Worm (Caenorhabditis elegans) whole organism, L2 larva: ENCODE results near the gene T02G5.15.

ENCODE experiments used
- C34F6.9 ChIP-seq: fragments of 150-350 bp; optimal IDR thresholded peaks from 2 replicates; lab custom pipeline; 2014; ENCODE audit warnings: missing biosample characterization, missing genetic modification characterization
- F13H6.1 ChIP-seq: sonication (generic microtip); optimal IDR thresholded peaks from 2 replicates; lab custom pipeline; 2016; ENCODE audit warnings: missing genetic modification characterization, missing compliant biosample characterization
- Y55F3AM.14 ChIP-seq: fragments of 200-800 bp; sonication (Bioruptor generic); optimal IDR thresholded peaks from 2 replicates; lab custom pipeline; 2018; ENCODE audit warnings: mild to moderate bottlenecking, missing genetic modification characterization, missing compliant biosample characterization
- ZK546.5 ChIP-seq: sonication (generic microtip); optimal IDR thresholded peaks from 2 replicates; lab custom pipeline; 2017; ENCODE audit warnings: missing biosample characterization, missing genetic modification characterization
- alr-1 ChIP-seq: fragments of 150-350 bp; optimal IDR thresholded peaks from 2 replicates; lab custom pipeline; 2014; ENCODE audit warnings: missing biosample characterization, missing genetic modification characterization
- ama-1 ChIP-seq: fragments of 150-350 bp; optimal IDR thresholded peaks from 2 replicates; lab custom pipeline; 2018; ENCODE audit warnings: inconsistent platforms
- blmp-1 ChIP-seq: sonication (generic microtip); optimal IDR thresholded peaks from 2 replicates; lab custom pipeline; 2017; ENCODE audit warnings: missing genetic modification characterization, mild to moderate bottlenecking, missing compliant biosample characterization, antibody characterized with exemption, moderate library complexity; ENCODE audit not compliant: insufficient read depth
- ceh-82 ChIP-seq: fragments of 150-350 bp; optimal IDR thresholded peaks from 2 replicates; lab custom pipeline; 2014; ENCODE audit warnings: missing biosample characterization, missing genetic modification characterization
- crh-2 ChIP-seq: sonication (generic microtip); optimal IDR thresholded peaks from 2 replicates; lab custom pipeline; 2017; ENCODE audit warnings: missing biosample characterization, missing genetic modification characterization
- dmd-4 ChIP-seq: sonication (generic microtip); optimal IDR thresholded peaks from 2 replicates; lab custom pipeline; 2017; ENCODE audit warnings: missing biosample characterization, missing genetic modification characterization
- elt-1 ChIP-seq: fragments of 150-350 bp; optimal IDR thresholded peaks from 2 replicates; lab custom pipeline; 2014; ENCODE audit warnings: missing biosample characterization, missing genetic modification characterization
- elt-3 ChIP-seq: sonication (generic microtip); optimal IDR thresholded peaks from 2 replicates; lab custom pipeline; 2017; ENCODE audit warnings: missing biosample characterization, missing genetic modification characterization
- gmeb-1 ChIP-seq: fragments of 150-350 bp; optimal IDR thresholded peaks from 2 replicates; lab custom pipeline; 2014; ENCODE audit warnings: missing biosample characterization, missing genetic modification characterization
- lin-11 ChIP-seq: fragments of 150-350 bp; sonication (generic microtip); optimal IDR thresholded peaks from 2 replicates; lab custom pipeline; 2014; ENCODE audit warnings: missing biosample characterization, missing genetic modification characterization, inconsistent platforms, mixed read lengths
- lin-39 ChIP-seq: fragments of 150-350 bp; optimal IDR thresholded peaks from 2 replicates; lab custom pipeline; 2014; ENCODE audit warnings: missing biosample characterization, missing genetic modification reagents, missing genetic modification characterization
- lsy-2 ChIP-seq, 2 experiments: fragments of 150-350 bp in 1 of 2; sonication (generic microtip) in 1 of 2; optimal IDR thresholded peaks; 2 replicates each; lab custom pipeline; 2014 to 2017; ENCODE audit warnings: missing biosample characterization in 2 of 2, missing genetic modification characterization in 2 of 2
- mab-5 ChIP-seq: fragments of 150-350 bp; optimal IDR thresholded peaks from 2 replicates; lab custom pipeline; 2014; ENCODE audit warnings: missing biosample characterization, missing genetic modification characterization
- nhr-10 ChIP-seq: sonication (generic microtip); optimal IDR thresholded peaks from 2 replicates; lab custom pipeline; 2017; ENCODE audit warnings: missing biosample characterization, missing genetic modification characterization
- nhr-11 ChIP-seq: fragments of 150-350 bp; optimal IDR thresholded peaks from 2 replicates; lab custom pipeline; 2014; ENCODE audit warnings: missing biosample characterization, missing genetic modification characterization
- nhr-12 ChIP-seq: fragments of 150-350 bp; optimal IDR thresholded peaks from 2 replicates; lab custom pipeline; 2014; ENCODE audit warnings: missing biosample characterization, missing genetic modification characterization
- nhr-129 ChIP-seq: fragments of 150-350 bp; optimal IDR thresholded peaks from 2 replicates; lab custom pipeline; 2014; ENCODE audit warnings: missing biosample characterization, missing genetic modification characterization
- nhr-21 ChIP-seq: fragments of 150-350 bp; optimal IDR thresholded peaks from 2 replicates; lab custom pipeline; 2014; ENCODE audit warnings: missing biosample characterization, missing genetic modification characterization
- nhr-23 ChIP-seq: fragments of 150-350 bp; optimal IDR thresholded peaks from 2 replicates; lab custom pipeline; 2014; ENCODE audit warnings: missing biosample characterization, missing genetic modification reagents, missing genetic modification characterization
- nhr-237 ChIP-seq: fragments of 150-350 bp; optimal IDR thresholded peaks from 2 replicates; lab custom pipeline; 2014; ENCODE audit warnings: missing biosample characterization, missing genetic modification characterization
- nhr-77 ChIP-seq: fragments of 150-350 bp; optimal IDR thresholded peaks from 2 replicates; lab custom pipeline; 2014; ENCODE audit warnings: missing biosample characterization, missing genetic modification characterization
- peb-1 ChIP-seq: fragments of 150-350 bp; optimal IDR thresholded peaks from 2 replicates; lab custom pipeline; 2014; ENCODE audit warnings: missing biosample characterization, missing genetic modification characterization
- sem-4 ChIP-seq: fragments of 150-350 bp; optimal IDR thresholded peaks from 2 replicates; lab custom pipeline; 2014; ENCODE audit warnings: missing biosample characterization, missing genetic modification reagents, missing genetic modification characterization
- skn-1 ChIP-seq: sonication (generic microtip); optimal IDR thresholded peaks from 2 replicates; lab custom pipeline; 2017; ENCODE audit warnings: missing biosample characterization, missing genetic modification characterization
- sma-3 ChIP-seq: sonication (generic microtip); optimal IDR thresholded peaks from 2 replicates; lab custom pipeline; 2016; ENCODE audit warnings: missing genetic modification reagents, missing genetic modification characterization, missing compliant biosample characterization
- sma-9 ChIP-seq, 2 experiments: fragments of 150-350 bp in 1 of 2; sonication (generic microtip) in 1 of 2; optimal IDR thresholded peaks; 2 replicates each; lab custom pipeline; 2014 to 2016; ENCODE audit warnings: missing genetic modification characterization in 2 of 2, mild to moderate bottlenecking in 1 of 2, missing biosample characterization in 1 of 2, missing compliant biosample characterization in 1 of 2, missing genetic modification reagents in 1 of 2, moderate library complexity in 1 of 2
- snpc-4 ChIP-seq: fragments of 150-350 bp; optimal IDR thresholded peaks from 2 replicates; lab custom pipeline; 2014; ENCODE audit warnings: missing biosample characterization, missing genetic modification characterization
- unc-55 ChIP-seq: fragments of 150-350 bp; sonication (generic microtip); optimal IDR thresholded peaks from 3 replicates; lab custom pipeline; 2014; ENCODE audit warnings: missing biosample characterization, missing genetic modification reagents, missing genetic modification characterization
- ztf-1 ChIP-seq: fragments of 200-800 bp; sonication (Bioruptor generic); conservative IDR thresholded peaks from 2 replicates; pipeline ENCODE4 v1.3.6; 2022; ENCODE audit warnings: missing genetic modification characterization, missing compliant biosample characterization
- ztf-11 ChIP-seq: sonication (generic microtip); optimal IDR thresholded peaks from 2 replicates; lab custom pipeline; 2017; ENCODE audit warnings: missing biosample characterization, missing genetic modification characterization
- ztf-4 ChIP-seq: fragments of 150-350 bp; optimal IDR thresholded peaks from 2 replicates; lab custom pipeline; 2014; ENCODE audit warnings: missing biosample characterization, missing genetic modification characterization

The T02G5.15 gene

DNA sequence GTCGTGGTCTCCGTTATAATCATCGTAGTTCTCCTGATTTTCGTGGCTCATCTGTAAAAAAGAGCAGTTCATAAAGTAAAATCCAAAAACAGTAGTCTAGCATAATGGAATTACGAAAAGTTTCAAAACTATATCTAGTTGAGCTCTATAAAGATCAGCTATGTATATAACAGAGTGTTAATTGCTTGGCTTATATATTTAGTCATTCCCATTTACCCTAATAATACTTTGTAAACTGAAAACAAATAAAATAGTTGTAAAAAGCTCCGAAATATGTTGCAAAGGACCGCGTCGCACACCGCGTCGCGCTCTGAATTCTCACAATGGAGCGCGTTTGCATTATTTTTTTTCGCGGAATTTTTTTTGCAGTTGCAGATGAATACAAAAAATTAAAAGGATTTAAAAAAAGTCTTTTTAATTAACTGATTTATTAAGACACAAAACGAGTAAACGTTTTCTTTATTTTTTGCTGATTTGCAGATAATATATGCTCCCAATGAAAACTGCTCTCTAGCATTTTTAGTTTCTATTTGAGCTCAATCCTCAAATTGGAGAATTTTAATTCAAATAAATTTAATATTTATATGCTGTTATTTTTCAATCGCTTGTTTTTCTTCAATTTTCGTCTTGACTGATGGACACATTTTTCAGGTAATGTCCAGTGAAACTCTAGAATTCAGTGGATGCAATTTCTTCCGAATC, 33.9 kb upstream of the T02G5.15 start, which contains the start of the genes tcer-1 and ZK1127.5 (continued):
- TF ChIP-seq gmeb-1 (tag; lab: Kevin White, UChicago), result peak; percentile 55
- TF ChIP-seq sma-3 (GFP tag; lab: Kevin White, UChicago), result peak; percentile 28
- no peak for TF ChIP-seq nhr-237
- no peak for TF ChIP-seq ceh-82 (tag; lab: Kevin White, UChicago)
- no peak for TF ChIP-seq elt-1 (tag; lab: Kevin White, UChicago)

ce11 chrII:7051778-7052177, 32.3 kb upstream of the T02G5.15 start, which contains the start of gene ZK1127.12:
ZK1127.12 (plus strand) TSS chrII:7052078.
- TF ChIP-seq elt-3 (no peak), snpc-4 (tag; lab: Kevin White, UChicago) (no peak)

- no peak for TF ChIP-seq ztf-11 (tag; lab: Kevin White, UChicago)
- TF ChIP-seq blmp-1 (tag; lab: Kevin White, UChicago), result no peak
- TF ChIP-seq unc-55 (GFP tag; lab: Kevin White, UChicago), result no peak
- TF ChIP-seq nhr-77, result no peak
- no peak for TF ChIP-seq nhr-10 (tag; lab: Kevin White, UChicago)
- no peak for TF ChIP-seq Y55F3AM.14
- TF ChIP-seq ZK546.5 (tag; lab: Kevin White, UChicago), result no peak
- TF ChIP-seq mab-5 (tag; lab: Kevin White, UChicago), result no peak
- TF ChIP-seq alr-1 (tag; lab: Kevin White, UChicago), result no peak
- TF ChIP-seq ama-1, result no peak
- no peak for TF ChIP-seq lin-11 (tag; lab: Kevin White, UChicago)
Measured at ce11 chrII:7053001-7053400, 31.1 kb upstream of the T02G5.15 start, which contains the start of gene ZK1127.13. ZK1127.13 (plus strand) TSS chrII:7053301.

ce11 chrII:7053649-7054048, 30.5 kb upstream of the T02G5.15 start, which contains the start of gene ZK1127.4:
ZK1127.4 (plus strand) TSS chrII:7053949.
- TF ChIP-seq Y55F3AM.14 (no peak), elt-1 (tag; lab: Kevin White, UChicago) (no peak), ztf-4 (tag; lab: Kevin White, UChicago) (no peak), sem-4 (tag; lab: Kevin White, UChicago) (no peak), lin-39 (tag; lab: Kevin White, UChicago) (no peak), nhr-11 (tag; lab: Kevin White, UChicago) (no peak), nhr-21 (tag; lab: Kevin White, UChicago) (no peak), ceh-82 (tag; lab: Kevin White, UChicago) (no peak), ama-1 (no peak), elt-3 (no peak), F13H6.1 (no peak), nhr-77 (no peak), crh-2 (tag; lab: Kevin White, UChicago) (no peak), peb-1 (tag; lab: Kevin White, UChicago) (no peak)

DNA sequence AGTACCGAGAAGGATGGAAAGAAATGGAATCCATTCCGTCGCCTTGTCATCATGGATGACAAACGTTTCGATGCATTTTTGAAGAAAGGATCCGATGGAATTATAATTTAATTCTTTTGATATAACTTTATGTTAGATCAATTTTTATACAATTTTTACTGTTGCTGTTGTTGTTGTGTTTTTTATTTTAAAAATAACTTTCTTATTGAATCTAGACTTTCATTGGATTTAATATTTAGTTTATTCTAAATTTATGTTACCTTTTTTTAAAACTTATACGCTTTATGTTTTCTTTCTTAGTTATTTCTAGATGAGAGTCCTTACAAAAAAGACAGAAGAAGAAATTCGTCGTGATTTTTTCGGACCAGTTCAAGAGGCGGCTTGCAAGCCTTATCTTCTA, 29.1 kb upstream of the T02G5.15 start, which contains the start of gene ZK1127.3:
Gene ZK1127.3, plus strand, starts transcription at position 301 of the 400 bp plus-strand sequence.
- TF ChIP-seq C34F6.9 (tag; lab: Kevin White, UChicago) (no peak), nhr-11 (tag; lab: Kevin White, UChicago) (no peak), ztf-11 (tag; lab: Kevin White, UChicago) (no peak), ceh-82 (tag; lab: Kevin White, UChicago) (no peak), sma-9 (GFP tag; optimal IDR thresholded peaks at IDR 0.05; lab: Kevin White, UChicago) (no peak), sma-9 (tag; optimal IDR thresholded peaks at IDR 0.05; lab: Kevin White, UChicago) (no peak), dmd-4 (no peak), nhr-23 (no peak), ama-1 (no peak), mab-5 (tag; lab: Kevin White, UChicago) (no peak), nhr-12 (no peak), ztf-1 (GFP tag; lab: Robert Waterston, UW) (no peak), lin-11 (tag; lab: Kevin White, UChicago) (no peak), snpc-4 (tag; lab: Kevin White, UChicago) (no peak), crh-2 (tag; lab: Kevin White, UChicago) (no peak), nhr-129 (tag; lab: Kevin White, UChicago) (no peak), skn-1 (tag; lab: Kevin White, UChicago) (no peak), nhr-21 (tag; lab: Kevin White, UChicago) (no peak), lsy-2 (tag; optimal IDR thresholded peaks at IDR 0.05; lab: Kevin White, UChicago) (no peak), elt-3 (no peak), alr-1 (tag; lab: Kevin White, UChicago) (no peak)
